Fruit fly (Drosophila melanogaster): ENCODE data around the gene Bre1.

Bre1 gene

DNA sequence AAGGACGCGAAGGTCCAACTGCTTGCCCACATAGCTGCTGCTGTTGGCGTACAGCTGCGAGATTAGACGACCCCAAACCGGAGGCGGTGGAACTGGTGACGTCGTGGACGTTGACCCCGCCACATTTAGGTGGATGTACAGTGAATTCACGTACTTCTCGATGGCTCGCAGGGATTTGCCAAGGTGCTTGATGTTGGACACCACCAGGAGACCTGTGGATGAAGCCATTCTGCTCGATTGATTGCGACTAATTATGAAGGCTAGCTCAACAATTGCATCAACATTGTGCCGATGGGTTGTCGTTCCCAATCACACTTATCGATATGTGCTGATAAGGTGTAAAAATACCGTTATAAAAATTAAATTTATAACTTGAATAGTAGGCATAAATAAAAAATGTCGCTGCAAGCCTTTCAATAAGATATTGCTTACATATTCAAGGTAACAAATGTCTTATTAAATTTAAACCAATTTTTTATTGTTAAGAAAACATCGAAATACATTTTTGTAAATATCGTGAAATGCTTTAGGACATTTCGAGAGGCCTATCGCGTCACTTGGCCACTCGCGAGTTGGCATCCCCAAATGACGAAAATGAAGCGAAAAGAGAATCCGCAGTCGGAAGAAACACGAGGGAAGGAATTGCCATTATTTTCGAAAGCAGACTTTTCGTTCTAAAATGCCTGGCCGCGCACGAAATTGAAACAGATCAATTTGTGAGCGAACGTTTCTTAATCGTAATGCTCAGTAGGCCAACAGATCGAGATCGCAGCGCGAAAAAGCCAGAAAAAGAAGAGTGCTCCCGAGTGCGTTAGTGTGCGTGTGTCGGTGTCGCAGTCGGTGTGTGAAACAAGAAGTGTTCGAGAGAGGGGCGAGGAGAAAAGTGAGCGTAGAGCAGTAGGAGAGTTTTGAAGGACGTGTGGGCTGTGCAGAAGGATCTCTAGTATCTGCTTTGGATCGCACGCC, 25.2 kb downstream of the Bre1 start, which contains the start of the genes Ppat-Dpck and scny (continued):
- TF ChIP-seq Trl (optimal IDR thresholded peaks at IDR 0.05) (peak in 1 of 2 experiments; percentile 25), Trl (GFP tag; optimal IDR thresholded peaks at IDR 0.05) (no peak), Hmx (GFP tag; optimal IDR thresholded peaks at IDR 0.05) (no peak), HLHmδ (GFP tag; optimal IDR thresholded peaks at IDR 0.05) (no peak), H2.0 (GFP tag; IDR thresholded peaks at IDR 0.05) (no peak), CG18619 (GFP tag; optimal IDR thresholded peaks at IDR 0.05) (no peak), seq (GFP tag; IDR thresholded peaks at IDR 0.05) (no peak), esg (GFP tag; conservative IDR thresholded peaks at IDR 0.05) (no peak), Dp (GFP tag; optimal IDR thresholded peaks at IDR 0.05) (peak; percentile 19), CG7839 (tag; optimal IDR thresholded peaks at IDR 0.05) (no peak), CG9817 (tag; optimal IDR thresholded peaks at IDR 0.05) (no peak), grau (tag; optimal IDR thresholded peaks at IDR 0.05) (peak; percentile 48), E2f1 (GFP tag; IDR thresholded peaks at IDR 0.05) (no peak), en (GFP tag; optimal IDR thresholded peaks at IDR 0.05) (no peak), ftz-f1 (GFP tag; optimal IDR thresholded peaks at IDR 0.05) (peak; percentile 48), emc (GFP tag; optimal IDR thresholded peaks at IDR 0.05) (no peak), CG2712 (tag; optimal IDR thresholded peaks at IDR 0.05) (peak; percentile 50), CG30020 (tag; optimal IDR thresholded peaks at IDR 0.05) (peak; percentile 46), wor (GFP tag; IDR thresholded peaks at IDR 0.05) (no peak), her (GFP tag; optimal IDR thresholded peaks at IDR 0.05) (no peak), CG7786 (GFP tag; optimal IDR thresholded peaks at IDR 0.05) (no peak), twi (tag; optimal IDR thresholded peaks at IDR 0.05) (peak; percentile 2), lilli (GFP tag; optimal IDR thresholded peaks at IDR 0.05) (peak; percentile 7), CG34224 (GFP tag; IDR thresholded peaks at IDR 0.05; ENCODE audit: partially characterized antibody) (peak; percentile 94), CG13624 (GFP tag; optimal IDR thresholded peaks at IDR 0.05) (peak; percentile 18), tin (GFP tag; optimal IDR thresholded peaks at IDR 0.05) (peak; percentile 0), CG17802 (tag; optimal IDR thresholded peaks at IDR 0.05) (no peak), eve (GFP tag; optimal IDR thresholded peaks at IDR 0.05) (no peak), CG6654 (GFP tag; optimal IDR thresholded peaks at IDR 0.05) (no peak), run (tag; optimal IDR thresholded peaks at IDR 0.05) (no peak), lov (optimal IDR thresholded peaks at IDR 0.05) (no peak), lov (GFP tag; IDR thresholded peaks at IDR 0.05) (no peak), CG6272 (GFP tag; IDR thresholded peaks at IDR 0.05) (0 out of 2 replicates have a peak, but pooled peaks have one; percentile 4), kay (GFP tag; optimal IDR thresholded peaks at IDR 0.05) (peak; percentile 38), tll (GFP tag; optimal IDR thresholded peaks at IDR 0.05) (peak in 1 of 2 experiments; percentile 22), org-1 (GFP tag; optimal IDR thresholded peaks at IDR 0.05) (no peak), tna (GFP tag; IDR thresholded peaks at IDR 0.05; ENCODE audit: partially characterized antibody) (peak; percentile 60), sna (GFP tag; IDR thresholded peaks at IDR 0.05; ENCODE audit: partially characterized antibody) (peak; percentile 95), CG12236 (GFP tag; optimal IDR thresholded peaks at IDR 0.05) (no peak), CG14965 (GFP tag; optimal IDR thresholded peaks at IDR 0.05; ENCODE audit: borderline replicate concordance) (no peak), Sox102F (GFP tag; optimal IDR thresholded peaks at IDR 0.05) (no peak), Adf1 (GFP tag; IDR thresholded peaks at IDR 0.05) (peak; percentile 63), Elba2 (GFP tag; optimal IDR thresholded peaks at IDR 0.05) (no peak), vfl (GFP tag; optimal IDR thresholded peaks at IDR 0.05) (peak; percentile 44), CHES-1-like (GFP tag; optimal IDR thresholded peaks at IDR 0.05) (peak; percentile 47), HLH54F (GFP tag; optimal IDR thresholded peaks at IDR 0.05) (no peak), CG2889 (GFP tag; IDR thresholded peaks at IDR 0.05) (no peak), ind (GFP tag; optimal IDR thresholded peaks at IDR 0.05) (no peak), peb (GFP tag; IDR thresholded peaks at IDR 0.05) (no peak), gcm (GFP tag; optimal IDR thresholded peaks at IDR 0.05) (no peak)

Data from whole organism, embryonic.